Worm (Caenorhabditis elegans) whole organism, L4 larva: ENCODE data around the gene C27D6.15.

ENCODE experiments used
- nhr-6 ChIP-seq: fragments of 150-350 bp; optimal IDR thresholded peaks from 2 replicates; lab custom pipeline; 2014; ENCODE audit warnings: missing biosample characterization, missing genetic modification characterization
- pha-4 ChIP-seq, 2 experiments: fragments of 150-350 bp in 1 of 2; fragments of 200-800 bp in 1 of 2; sonication (Bioruptor generic) in 1 of 2; IDR thresholded peaks in 1 of 2; optimal IDR thresholded peaks in 1 of 2; 2 replicates each; pipeline versions ENCODE4 v1.3.6 to Lab custom; 2014 to 2022; ENCODE audit warnings: missing genetic modification characterization in 2 of 2, missing genetic modification reagents in 2 of 2, missing biosample characterization in 1 of 2, missing compliant biosample characterization in 1 of 2
- unc-62 ChIP-seq, 3 experiments: fragments of 150-350 bp in 1 of 3; sonication (generic microtip); optimal IDR thresholded peaks in 2 of 3; peaks in 1 of 3; 1 replicate in 1 of 3; 2 replicates in 2 of 3; lab custom pipeline; 2014 to 2017; ENCODE audit warnings: missing biosample characterization in 3 of 3, missing genetic modification characterization in 3 of 3, missing genetic modification reagents in 3 of 3, missing genotype in 1 of 3

Gene C27D6.15

ce11 chrII:5220648-5221047 lies 48.9 kb downstream of the C27D6.15 start:
- TF ChIP-seq nhr-6 (tag; lab: Kevin White, UChicago) (no peak), pha-4 (GFP tag; IDR thresholded peaks at IDR 0.05; lab: Robert Waterston, UW) (no peak), pha-4 (tag; optimal IDR thresholded peaks at IDR 0.05; lab: Kevin White, UChicago) (no peak), unc-62 (GFP tag; optimal IDR thresholded peaks at IDR 0.05 in 1 of 2; lab: Kevin White, UChicago) (peak in 1 of 2 experiments; percentile 58), unc-62 (tag; optimal IDR thresholded peaks at IDR 0.05; lab: Kevin White, UChicago) (no peak)
